Worm (Caenorhabditis elegans): ENCODE results near the gene C50F4.12.

DNA sequence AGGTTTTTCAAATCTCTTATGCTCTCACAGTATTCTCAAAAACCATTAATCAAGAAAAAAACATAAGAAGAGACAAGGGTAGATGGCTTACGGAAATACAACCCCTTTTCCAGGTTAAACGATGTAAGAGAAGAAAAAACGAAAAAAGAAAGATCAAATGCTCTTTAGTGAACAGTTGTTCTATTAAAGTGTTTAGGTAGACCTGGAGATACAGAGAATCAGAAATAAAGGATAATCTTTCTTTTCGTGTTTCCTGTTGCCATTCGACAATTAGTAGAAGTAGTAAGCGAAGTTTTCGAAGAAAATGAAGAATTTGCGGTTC lies 43.7 kb upstream of the C50F4.12 start, which contains the start of gene K09G1.1:
- TF ChIP-seq F49E8.2 (tag; optimal IDR thresholded peaks at IDR 0.05; ENCODE audit: insufficient read depth) (no peak), cebp-2 (GFP tag; IDR thresholded peaks at IDR 0.05) (no peak), C06A6.2 (GFP tag; conservative IDR thresholded peaks at IDR 0.05) (no peak), lin-35 (GFP tag; optimal IDR thresholded peaks at IDR 0.05) (no peak), ceh-91 (GFP tag; IDR thresholded peaks at IDR 0.05) (no peak), efl-1 (GFP tag; optimal IDR thresholded peaks at IDR 0.05) (no peak), snpc-1.3 (tag; optimal IDR thresholded peaks at IDR 0.05; ENCODE audit: insufficient read depth) (no peak), akir-1 (GFP tag; optimal IDR thresholded peaks at IDR 0.05) (no peak), him-1 (tag; optimal IDR thresholded peaks at IDR 0.05) (no peak)
